Worm (Caenorhabditis elegans): ENCODE measurements around the gene smg-4.

DNA sequence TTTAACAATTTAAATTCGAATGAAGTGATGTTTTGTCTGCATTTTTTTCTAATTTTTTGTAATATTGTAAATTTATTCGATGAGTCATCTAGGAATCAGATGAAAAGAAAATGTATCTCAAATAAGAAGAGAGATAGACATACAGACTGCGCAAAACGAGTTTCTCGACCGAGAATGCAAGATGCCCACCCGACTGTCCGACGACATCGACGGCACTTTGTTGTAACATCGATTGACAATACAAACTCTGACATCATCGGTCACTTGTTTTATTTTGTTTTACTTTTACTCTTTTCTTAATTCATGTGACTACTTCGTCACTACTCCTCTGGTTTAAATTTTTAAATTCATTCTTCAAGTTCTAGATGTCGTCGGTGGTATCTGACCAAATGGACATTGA, 36.7 kb downstream of the smg-4 start, which contains the start of gene sta-2:
- TF ChIP-seq B0310.2 (tag; optimal IDR thresholded peaks at IDR 0.05) (no peak), ama-1 (optimal IDR thresholded peaks at IDR 0.05) (no peak), tbx-11 (GFP tag; IDR thresholded peaks at IDR 0.05) (no peak), tra-4 (tag; optimal IDR thresholded peaks at IDR 0.05) (no peak), scrt-1 (GFP tag; IDR thresholded peaks at IDR 0.05) (no peak), F13C5.2 (tag; optimal IDR thresholded peaks at IDR 0.05) (no peak), aly-1 (tag; optimal IDR thresholded peaks at IDR 0.05) (no peak), ets-7 (tag; optimal IDR thresholded peaks at IDR 0.05) (no peak), tbx-37 (GFP tag; conservative IDR thresholded peaks at IDR 0.05) (no peak)

Data from whole organism, early embryonic.